Worm (Caenorhabditis elegans) whole organism, mixed stage, embryonic: Measurements from ENCODE around the gene C53B7.2.

Experiments
- blmp-1 ChIP-seq: fragments of 150-350 bp; optimal IDR thresholded peaks from 2 replicates; lab custom pipeline; 2014; ENCODE audit warnings: missing biosample characterization, missing genetic modification characterization
- ceh-43 ChIP-seq: fragments of 200-800 bp; sonication (Bioruptor generic); optimal IDR thresholded peaks from 2 replicates; lab custom pipeline; 2018; ENCODE audit warnings: mild to moderate bottlenecking, missing genetic modification characterization, moderate library complexity, missing compliant biosample characterization
- ces-1 ChIP-seq: fragments of 150-350 bp; optimal IDR thresholded peaks from 2 replicates; lab custom pipeline; 2014; ENCODE audit warnings: missing biosample characterization, missing genetic modification reagents, missing genetic modification characterization
- elt-1 ChIP-seq: sonication (generic microtip); optimal IDR thresholded peaks from 2 replicates; lab custom pipeline; 2017; ENCODE audit warnings: missing genetic modification characterization, mild to moderate bottlenecking, missing compliant biosample characterization, antibody characterized with exemption, moderate library complexity, borderline replicate concordance; ENCODE audit not compliant: insufficient read depth
- hlh-1 ChIP-seq: fragments of 150-350 bp; optimal IDR thresholded peaks from 2 replicates; lab custom pipeline; 2014; ENCODE audit warnings: missing biosample characterization, missing genetic modification reagents, missing genetic modification characterization
- lsy-2 ChIP-seq: fragments of 150-350 bp; optimal IDR thresholded peaks from 2 replicates; lab custom pipeline; 2014; ENCODE audit warnings: missing biosample characterization, missing genetic modification characterization
- nhr-12 ChIP-seq: fragments of 150-350 bp; optimal IDR thresholded peaks from 2 replicates; lab custom pipeline; 2014; ENCODE audit warnings: missing biosample characterization, missing genetic modification characterization
- nhr-237 ChIP-seq: fragments of 150-350 bp; optimal IDR thresholded peaks from 2 replicates; lab custom pipeline; 2014; ENCODE audit warnings: missing biosample characterization, missing genetic modification characterization
- nhr-28 ChIP-seq: fragments of 150-350 bp; optimal IDR thresholded peaks from 2 replicates; lab custom pipeline; 2014; ENCODE audit warnings: missing biosample characterization, missing genetic modification characterization
- nhr-76 ChIP-seq: sonication (generic microtip); optimal IDR thresholded peaks from 2 replicates; lab custom pipeline; 2017; ENCODE audit warnings: missing biosample characterization, missing genetic modification characterization
- pha-4 ChIP-seq: fragments of 150-350 bp; optimal IDR thresholded peaks from 2 replicates; lab custom pipeline; 2018; ENCODE audit warnings: missing biosample characterization, missing genetic modification reagents, missing genetic modification characterization
- sptf-1 ChIP-seq: sonication (generic microtip); optimal IDR thresholded peaks from 2 replicates; lab custom pipeline; 2017; ENCODE audit warnings: mild to moderate bottlenecking, missing genetic modification characterization, moderate library complexity, missing compliant biosample characterization
- unc-39 ChIP-seq: fragments of 150-350 bp; optimal IDR thresholded peaks from 2 replicates; lab custom pipeline; 2014; ENCODE audit warnings: missing biosample characterization, missing genetic modification characterization
- unc-62 ChIP-seq: fragments of 150-350 bp; optimal IDR thresholded peaks from 2 replicates; lab custom pipeline; 2014; ENCODE audit warnings: missing biosample characterization, missing genetic modification reagents, missing genetic modification characterization

DNA sequence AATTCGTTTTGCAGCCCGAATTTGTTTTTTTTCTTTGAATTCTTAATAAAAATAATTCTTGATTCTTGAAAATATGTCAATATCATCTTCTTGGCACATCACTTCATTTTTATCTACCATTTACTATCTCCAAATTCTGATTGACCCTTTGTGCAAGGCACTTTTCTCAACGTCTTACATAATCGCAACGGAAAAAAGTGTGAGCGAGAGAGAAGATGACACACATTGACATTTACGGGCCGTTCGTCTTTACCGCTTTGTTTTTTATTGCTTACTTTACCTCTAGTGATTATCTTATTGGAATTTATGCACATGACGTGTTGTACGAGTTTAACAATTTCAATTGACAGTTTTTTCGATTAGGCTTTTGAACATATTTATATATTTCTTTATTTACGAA lies 2.6 kb downstream of the C53B7.2 start:
- TF ChIP-seq nhr-237 (tag; lab: Kevin White, UChicago) (no peak), nhr-76 (no peak), unc-62 (GFP tag; lab: Kevin White, UChicago) (no peak), unc-39 (no peak), pha-4 (tag; lab: Kevin White, UChicago) (no peak), sptf-1 (tag; lab: Kevin White, UChicago) (no peak), elt-1 (tag; lab: Kevin White, UChicago) (no peak), lsy-2 (tag; lab: Kevin White, UChicago) (no peak), blmp-1 (tag; lab: Kevin White, UChicago) (no peak), hlh-1 (no peak), ces-1 (no peak), nhr-12 (no peak), nhr-28 (no peak), ceh-43 (GFP tag; lab: Kevin White, UChicago) (no peak)
